Fruit fly (Drosophila melanogaster): Measurements from ENCODE around the gene Eig71Ec.

- TF ChIP-seq CG8478 (optimal IDR thresholded peaks at IDR 0.05), result no peak
- no peak for TF ChIP-seq CTCF (optimal IDR thresholded peaks at IDR 0.05)
Observed at dm6 chr3L:15638524-15638923, 13.5 kb downstream of the Eig71Ec start.

All from S2 (cell line).